Worm (Caenorhabditis elegans): Measurements from ENCODE around the gene arx-2.

- TF ChIP-seq ztf-29 (GFP tag; IDR thresholded peaks at IDR 0.05) = no peak
- no peak for TF ChIP-seq klf-2 (GFP tag; conservative IDR thresholded peaks at IDR 0.05)
- TF ChIP-seq ref-1 (GFP tag; conservative IDR thresholded peaks at IDR 0.05) = no peak
- no peak for TF ChIP-seq flt-1 (GFP tag; IDR thresholded peaks at IDR 0.05)
- TF ChIP-seq cog-1 (tag; optimal IDR thresholded peaks at IDR 0.05) = no peak
- TF ChIP-seq ztf-23 (GFP tag; IDR thresholded peaks at IDR 0.05) = no peak
- no peak for TF ChIP-seq T22C8.4 (GFP tag; IDR thresholded peaks at IDR 0.05)
- no peak for TF ChIP-seq med-1 (GFP tag; optimal IDR thresholded peaks at IDR 0.05; ENCODE audit: insufficient read depth)
These were observed 14.8 kb upstream of the arx-2 start, which contains the start of gene nol-56 for ce11 chrV:10352928-10353427.
